Worm (Caenorhabditis elegans) whole organism, L3 larva: Measurements from ENCODE around the gene scl-5.

Source experiments
- R02D3.7 ChIP-seq: fragments of 150-350 bp; optimal IDR thresholded peaks from 2 replicates; lab custom pipeline; 2014; ENCODE audit warnings: missing biosample characterization, missing genetic modification characterization
- ZK546.5 ChIP-seq: sonication (generic microtip); optimal IDR thresholded peaks from 2 replicates; lab custom pipeline; 2017; ENCODE audit warnings: missing biosample characterization, missing genetic modification characterization
- aly-2 ChIP-seq: fragments of 150-350 bp; optimal IDR thresholded peaks from 2 replicates; lab custom pipeline; 2014; ENCODE audit warnings: missing biosample characterization, missing genetic modification characterization
- ama-1 ChIP-seq: fragments of 150-350 bp; optimal IDR thresholded peaks from 2 replicates; lab custom pipeline; 2018
- ceh-28 ChIP-seq: fragments of 150-350 bp; optimal IDR thresholded peaks from 2 replicates; lab custom pipeline; 2014; ENCODE audit warnings: missing biosample characterization, missing genetic modification reagents, missing genetic modification characterization
- ceh-9 ChIP-seq: sonication (generic microtip); optimal IDR thresholded peaks from 2 replicates; lab custom pipeline; 2018; ENCODE audit warnings: missing biosample characterization, missing genetic modification characterization
- daf-12 ChIP-seq: fragments of 150-350 bp; optimal IDR thresholded peaks from 2 replicates; lab custom pipeline; 2014; ENCODE audit warnings: missing biosample characterization, missing genetic modification reagents, missing genetic modification characterization
- egl-5 ChIP-seq: fragments of 150-350 bp; optimal IDR thresholded peaks from 2 replicates; lab custom pipeline; 2017; ENCODE audit warnings: missing biosample characterization, missing genetic modification reagents, missing genetic modification characterization, inconsistent platforms
- elt-3 ChIP-seq, 3 experiments: fragments of 150-350 bp in 1 of 3; sonication (generic microtip) in 2 of 3; optimal IDR thresholded peaks; 2 replicates in 2 of 3; 4 replicates in 1 of 3; lab custom pipeline; 2014 to 2017; ENCODE audit warnings: missing biosample characterization in 3 of 3, missing genetic modification characterization in 3 of 3
- eor-1 ChIP-seq, 2 experiments: fragments of 150-350 bp; optimal IDR thresholded peaks; 2 replicates each; lab custom pipeline; 2014 to 2018; ENCODE audit warnings: missing biosample characterization in 2 of 2, missing genetic modification characterization in 2 of 2
- fkh-10 ChIP-seq: sonication (generic microtip); optimal IDR thresholded peaks from 2 replicates; lab custom pipeline; 2017; ENCODE audit warnings: missing biosample characterization, missing genetic modification reagents, missing genetic modification characterization
- fkh-2 ChIP-seq: fragments of 150-350 bp; optimal IDR thresholded peaks from 2 replicates; lab custom pipeline; 2014; ENCODE audit warnings: missing biosample characterization, missing genetic modification reagents, missing genetic modification characterization
- fos-1 ChIP-seq: fragments of 150-350 bp; optimal IDR thresholded peaks from 2 replicates; lab custom pipeline; 2014; ENCODE audit warnings: missing biosample characterization, missing genetic modification characterization
- lin-15B ChIP-seq: fragments of 150-350 bp; optimal IDR thresholded peaks from 2 replicates; lab custom pipeline; 2014; ENCODE audit warnings: missing biosample characterization, missing genetic modification characterization
- lin-39 ChIP-seq: fragments of 150-350 bp; optimal IDR thresholded peaks from 2 replicates; lab custom pipeline; 2018; ENCODE audit warnings: missing biosample characterization, missing genetic modification reagents, missing genetic modification characterization
- mml-1 ChIP-seq: fragments of 150-350 bp; sonication (generic microtip); optimal IDR thresholded peaks from 3 replicates; lab custom pipeline; 2014; ENCODE audit warnings: missing biosample characterization, missing genetic modification characterization
- nfya-1 ChIP-seq: sonication (generic microtip); optimal IDR thresholded peaks from 2 replicates; lab custom pipeline; 2017; ENCODE audit warnings: missing genetic modification characterization, mild to moderate bottlenecking, missing compliant biosample characterization, antibody characterized with exemption, moderate library complexity; ENCODE audit not compliant: insufficient read depth
- nhr-11 ChIP-seq: fragments of 150-350 bp; optimal IDR thresholded peaks from 2 replicates; lab custom pipeline; 2014; ENCODE audit warnings: missing biosample characterization, missing genetic modification characterization
- nhr-12 ChIP-seq: fragments of 150-350 bp; optimal IDR thresholded peaks from 2 replicates; lab custom pipeline; 2014; ENCODE audit warnings: missing biosample characterization, missing genetic modification characterization
- nhr-23 ChIP-seq: fragments of 150-350 bp; optimal IDR thresholded peaks from 2 replicates; lab custom pipeline; 2014; ENCODE audit warnings: missing biosample characterization, missing genetic modification reagents, missing genetic modification characterization
- nhr-237 ChIP-seq: fragments of 150-350 bp; optimal IDR thresholded peaks from 2 replicates; lab custom pipeline; 2014; ENCODE audit warnings: missing biosample characterization, missing genetic modification characterization
- nhr-25 ChIP-seq: sonication (generic microtip); optimal IDR thresholded peaks from 2 replicates; lab custom pipeline; 2017; ENCODE audit warnings: missing biosample characterization, missing genetic modification characterization
- nhr-28 ChIP-seq: fragments of 150-350 bp; optimal IDR thresholded peaks from 2 replicates; lab custom pipeline; 2014; ENCODE audit warnings: missing biosample characterization, missing genetic modification characterization
- nhr-43 ChIP-seq: sonication (generic microtip); optimal IDR thresholded peaks from 2 replicates; lab custom pipeline; 2016; ENCODE audit warnings: mild to moderate bottlenecking, missing genetic modification characterization, missing compliant biosample characterization; ENCODE audit not compliant: poor library complexity, severe bottlenecking
- nhr-76 ChIP-seq: fragments of 150-350 bp; sonication (generic microtip); optimal IDR thresholded peaks from 5 replicates; lab custom pipeline; 2014; ENCODE audit warnings: missing biosample characterization, missing genetic modification characterization
- nhr-77 ChIP-seq: fragments of 150-350 bp; optimal IDR thresholded peaks from 2 replicates; lab custom pipeline; 2014; ENCODE audit warnings: missing biosample characterization, missing genetic modification characterization
- pha-4 ChIP-seq: fragments of 150-350 bp; optimal IDR thresholded peaks from 2 replicates; lab custom pipeline; 2014; ENCODE audit warnings: missing biosample characterization, missing genetic modification reagents, missing genetic modification characterization
- sea-2 ChIP-seq: fragments of 150-350 bp; sonication (generic microtip); optimal IDR thresholded peaks from 4 replicates; lab custom pipeline; 2014; ENCODE audit warnings: missing biosample characterization, missing genetic modification reagents, missing genetic modification characterization
- skn-1 ChIP-seq: fragments of 150-350 bp; optimal IDR thresholded peaks from 2 replicates; lab custom pipeline; 2014; ENCODE audit warnings: missing biosample characterization, missing genetic modification characterization
- snpc-4 ChIP-seq: fragments of 150-350 bp; optimal IDR thresholded peaks from 2 replicates; lab custom pipeline; 2014; ENCODE audit warnings: missing biosample characterization, missing genetic modification characterization
- unc-39 ChIP-seq: sonication (generic microtip); optimal IDR thresholded peaks from 4 replicates; lab custom pipeline; 2017; ENCODE audit warnings: missing biosample characterization, missing genetic modification characterization
- unc-62 ChIP-seq: fragments of 150-350 bp; sonication (generic microtip); optimal IDR thresholded peaks from 4 replicates; lab custom pipeline; 2014; ENCODE audit warnings: missing biosample characterization, missing genetic modification reagents, missing genetic modification characterization
- zag-1 ChIP-seq: fragments of 150-350 bp; optimal IDR thresholded peaks from 2 replicates; lab custom pipeline; 2014; ENCODE audit warnings: missing biosample characterization, missing genetic modification characterization
- ztf-11 ChIP-seq: fragments of 150-350 bp; optimal IDR thresholded peaks from 2 replicates; lab custom pipeline; 2014; ENCODE audit warnings: missing biosample characterization, missing genetic modification characterization
- ztf-4 ChIP-seq: fragments of 150-350 bp; optimal IDR thresholded peaks from 2 replicates; lab custom pipeline; 2014; ENCODE audit warnings: missing biosample characterization, missing genetic modification characterization

The scl-5 gene

ce11 chrIV:13044980-13045379 lies 18.8 kb upstream of the scl-5 start:
- TF ChIP-seq nhr-76 (tag; lab: Kevin White, UChicago) (no peak), pha-4 (tag; lab: Kevin White, UChicago) (no peak), ztf-11 (tag; lab: Kevin White, UChicago) (no peak), ama-1 (lab: Kevin White, UChicago) (no peak), ceh-9 (tag; lab: Kevin White, UChicago) (no peak), fkh-2 (tag; lab: Kevin White, UChicago) (no peak)

- TF ChIP-seq snpc-4 (tag; lab: Kevin White, UChicago) = no peak
- no peak for TF ChIP-seq nhr-25
- TF ChIP-seq pha-4 (tag; lab: Kevin White, UChicago) = no peak
- TF ChIP-seq aly-2 (tag; lab: Kevin White, UChicago) = no peak
Measured at ce11 chrIV:13046848-13047247, 17.0 kb upstream of the scl-5 start, which contains the start of gene scl-9. scl-9 (plus strand) TSS chrIV:13047148.

ce11 chrIV:13048157-13048556 lies 15.7 kb upstream of the scl-5 start, which contains the start of gene scl-10:
scl-10 (plus strand) TSS chrIV:13048457.
- TF ChIP-seq ztf-4 = no peak
- no peak for TF ChIP-seq ceh-9 (tag; lab: Kevin White, UChicago)
- no peak for TF ChIP-seq nfya-1
- TF ChIP-seq lin-15B (tag; lab: Kevin White, UChicago) = no peak
- no peak for TF ChIP-seq egl-5
- no peak for TF ChIP-seq aly-2 (tag; lab: Kevin White, UChicago)
- TF ChIP-seq fos-1 (tag; lab: Kevin White, UChicago) = no peak
- TF ChIP-seq fkh-10 (GFP tag; lab: Kevin White, UChicago) = no peak
- TF ChIP-seq snpc-4 (tag; lab: Kevin White, UChicago) = no peak
- TF ChIP-seq zag-1 (tag; lab: Kevin White, UChicago) = no peak
- TF ChIP-seq nhr-77 (tag; lab: Kevin White, UChicago) = no peak
- no peak for TF ChIP-seq nhr-12
- TF ChIP-seq R02D3.7 = no peak
- TF ChIP-seq nhr-25 = no peak

- TF ChIP-seq nfya-1 (no peak), nhr-23 (no peak), unc-39 (tag; lab: Kevin White, UChicago) (no peak), unc-62 (no peak), sea-2 (GFP tag; lab: Kevin White, UChicago) (no peak), nhr-77 (tag; lab: Kevin White, UChicago) (no peak)
Measured at ce11 chrIV:13051073-13051472, 12.7 kb upstream of the scl-5 start, which contains the start of gene scl-11. scl-11 (plus strand) TSS chrIV:13051373.

ce11 chrIV:13052568-13052967 lies 11.2 kb upstream of the scl-5 start, which contains the start of gene F49E11.7:
F49E11.7 (plus strand) TSS chrIV:13052868.
- no peak for TF ChIP-seq nhr-28 (tag; lab: Kevin White, UChicago)
- no peak for TF ChIP-seq nhr-12
- no peak for TF ChIP-seq skn-1 (tag; lab: Kevin White, UChicago)
- no peak for TF ChIP-seq nhr-11 (tag; lab: Kevin White, UChicago)
- TF ChIP-seq fkh-10 (GFP tag; lab: Kevin White, UChicago) = no peak
- TF ChIP-seq nhr-25 = no peak
- no peak for TF ChIP-seq nhr-23
- TF ChIP-seq eor-1 (tag; optimal IDR thresholded peaks at IDR 0.05; lab: Kevin White, UChicago) = no peak
- TF ChIP-seq lin-39 = no peak
- no peak for TF ChIP-seq nhr-76 (tag; lab: Kevin White, UChicago)
- no peak for TF ChIP-seq nhr-237 (tag; lab: Kevin White, UChicago)
- no peak for TF ChIP-seq pha-4 (tag; lab: Kevin White, UChicago)
- no peak for TF ChIP-seq fkh-2 (tag; lab: Kevin White, UChicago)
- TF ChIP-seq ceh-28 (tag; lab: Kevin White, UChicago) = no peak
- no peak for TF ChIP-seq mml-1 (tag; lab: Kevin White, UChicago)
- no peak for TF ChIP-seq daf-12
- no peak for TF ChIP-seq fos-1 (tag; lab: Kevin White, UChicago)
- TF ChIP-seq snpc-4 (tag; lab: Kevin White, UChicago) = no peak

ce11 chrIV:13056026-13056425 lies 7.8 kb upstream of the scl-5 start, which contains the start of gene scl-1:
scl-1 (plus strand) TSS chrIV:13056326.
- TF ChIP-seq sea-2 (GFP tag; lab: Kevin White, UChicago) (no peak), nhr-77 (tag; lab: Kevin White, UChicago) (no peak), zag-1 (tag; lab: Kevin White, UChicago) (no peak), nhr-237 (tag; lab: Kevin White, UChicago) (no peak), nhr-43 (no peak), elt-3 (tag; optimal IDR thresholded peaks at IDR 0.05; lab: Kevin White, UChicago) (no peak), ZK546.5 (tag; lab: Kevin White, UChicago) (no peak), nhr-23 (no peak), ceh-9 (tag; lab: Kevin White, UChicago) (no peak)
